Worm (Caenorhabditis elegans) whole organism, mixed stage, embryonic: ENCODE results near the gene Y54G2A.41.

Experiments used
- blmp-1 ChIP-seq: fragments of 150-350 bp; optimal IDR thresholded peaks from 2 replicates; lab custom pipeline; 2014; ENCODE audit warnings: missing biosample characterization, missing genetic modification characterization
- hlh-1 ChIP-seq: fragments of 150-350 bp; optimal IDR thresholded peaks from 2 replicates; lab custom pipeline; 2014; ENCODE audit warnings: missing biosample characterization, missing genetic modification reagents, missing genetic modification characterization
- lin-13 ChIP-seq: fragments of 150-350 bp; optimal IDR thresholded peaks from 2 replicates; lab custom pipeline; 2014; ENCODE audit warnings: missing biosample characterization, missing genetic modification characterization
- nhr-2 ChIP-seq: fragments of 150-350 bp; optimal IDR thresholded peaks from 2 replicates; lab custom pipeline; 2014; ENCODE audit warnings: missing biosample characterization, missing genetic modification characterization
- nhr-237 ChIP-seq: fragments of 150-350 bp; optimal IDR thresholded peaks from 2 replicates; lab custom pipeline; 2014; ENCODE audit warnings: missing biosample characterization, missing genetic modification characterization
- nhr-28 ChIP-seq: fragments of 150-350 bp; optimal IDR thresholded peaks from 2 replicates; lab custom pipeline; 2014; ENCODE audit warnings: missing biosample characterization, missing genetic modification characterization
- snpc-4 ChIP-seq: fragments of 150-350 bp; optimal IDR thresholded peaks from 2 replicates; lab custom pipeline; 2014; ENCODE audit warnings: missing biosample characterization, missing genetic modification characterization
- ztf-11 ChIP-seq: fragments of 150-350 bp; optimal IDR thresholded peaks from 2 replicates; lab custom pipeline; 2014; ENCODE audit warnings: missing biosample characterization, missing genetic modification characterization

- TF ChIP-seq blmp-1, result no peak
- no peak for TF ChIP-seq lin-13 (tag; lab: Kevin White, UChicago)
- TF ChIP-seq nhr-2 (tag; lab: Kevin White, UChicago), result no peak
- no peak for TF ChIP-seq ztf-11 (tag; lab: Kevin White, UChicago)
- no peak for TF ChIP-seq nhr-237 (tag; lab: Kevin White, UChicago)
- no peak for TF ChIP-seq snpc-4 (tag; lab: Kevin White, UChicago)
- no peak for TF ChIP-seq nhr-28 (tag; lab: Kevin White, UChicago)
- TF ChIP-seq hlh-1, result no peak
Measured at ce11 chrIV:2729957-2730356, 21.7 kb upstream of the Y54G2A.41 start, which contains the start of gene Y94H6A.2.
